Worm (Caenorhabditis elegans) whole organism, late embryonic: ENCODE data around the gene R02D5.9.

ENCODE experiments used
- F13H6.1 ChIP-seq: sonication (generic microtip); optimal IDR thresholded peaks from 2 replicates; lab custom pipeline; 2016; ENCODE audit warnings: missing genetic modification characterization, missing compliant biosample characterization
- ets-4 ChIP-seq: sonication (generic microtip); optimal IDR thresholded peaks from 2 replicates; lab custom pipeline; 2016; ENCODE audit warnings: missing genetic modification characterization, missing compliant biosample characterization
- madf-2 ChIP-seq: sonication (generic microtip); optimal IDR thresholded peaks from 2 replicates; lab custom pipeline; 2017; ENCODE audit warnings: missing genetic modification characterization, missing compliant biosample characterization
- ttx-3 ChIP-seq: sonication (generic microtip); optimal IDR thresholded peaks from 2 replicates; lab custom pipeline; 2016; ENCODE audit warnings: missing genetic modification reagents, missing genetic modification characterization, missing compliant biosample characterization

- TF ChIP-seq F13H6.1 (no peak), ttx-3 (tag; lab: Kevin White, UChicago) (no peak), ets-4 (tag; lab: Kevin White, UChicago) (peak; percentile 52), madf-2 (tag; lab: Kevin White, UChicago) (no peak)
These were observed 34.9 kb upstream of the R02D5.9 start, which contains the start of gene rike-1 for ce11 chrV:14545816-14546283.
